Fruit fly (Drosophila melanogaster): ENCODE measurements around the gene CG4408.

The CG4408 gene

DNA sequence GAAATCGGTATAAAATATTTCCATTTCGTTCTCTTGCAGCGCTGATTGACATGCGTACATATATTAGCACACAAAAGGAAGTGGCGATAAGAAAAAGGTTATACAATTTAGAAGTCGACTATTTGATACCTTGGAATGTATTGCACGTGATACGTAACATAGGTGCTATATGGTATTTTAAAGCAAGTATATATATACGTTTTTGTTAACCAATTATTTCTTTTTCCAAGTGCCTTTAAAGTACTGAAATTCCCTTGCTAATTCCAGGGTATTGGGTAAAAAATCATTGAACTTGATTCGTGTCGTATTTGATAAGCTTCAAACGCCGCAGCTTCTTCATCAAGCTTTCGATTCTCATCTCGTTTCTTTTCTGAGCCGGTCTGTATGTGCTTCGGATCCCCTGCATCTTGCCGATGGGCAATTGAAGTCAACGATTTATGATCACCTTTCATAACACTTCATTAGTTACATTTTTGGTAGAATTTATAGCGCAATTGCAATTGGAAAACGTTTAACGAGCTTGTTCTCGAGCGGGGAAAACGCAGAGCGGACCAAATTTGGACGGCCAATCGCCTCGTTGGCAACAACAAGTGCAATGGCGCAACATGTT lies at the start of gene CG4408 (continued):
- TF ChIP-seq chif (GFP tag; optimal IDR thresholded peaks at IDR 0.05) (peak in 1 of 2 experiments; percentile 27), CG3995 (GFP tag; optimal IDR thresholded peaks at IDR 0.05) (no peak), CG7786 (GFP tag; optimal IDR thresholded peaks at IDR 0.05) (peak; percentile 38), Taf1 (GFP tag; IDR thresholded peaks at IDR 0.05) (no peak; the same call in 1 of the 2 replicates), esg (GFP tag; conservative IDR thresholded peaks at IDR 0.05) (0 out of 2 replicates have a peak, but pooled peaks have one; percentile 11), caup (GFP tag; optimal IDR thresholded peaks at IDR 0.05; ENCODE audit: severe bottlenecking) (peak; percentile 13), gro (GFP tag; optimal IDR thresholded peaks at IDR 0.05) (peak; percentile 46), CG2712 (tag; optimal IDR thresholded peaks at IDR 0.05) (peak; percentile 45), HmgD (GFP tag; optimal IDR thresholded peaks at IDR 0.05) (no peak), NK7.1 (GFP tag; optimal IDR thresholded peaks at IDR 0.05) (no peak), jigr1 (GFP tag; IDR thresholded peaks at IDR 0.05) (no peak), Nf-YC (tag; optimal IDR thresholded peaks at IDR 0.05) (no peak), ems (GFP tag; optimal IDR thresholded peaks at IDR 0.05) (no peak), mam (GFP tag; optimal IDR thresholded peaks at IDR 0.05) (peak; percentile 53), Ada2b (GFP tag; IDR thresholded peaks at IDR 0.05) (peak; percentile 68), Xrp1 (GFP tag; IDR thresholded peaks at IDR 0.05) (peak; percentile 60), sob (GFP tag; IDR thresholded peaks at IDR 0.05) (peak; percentile 61; the same call in 1 of the 2 replicates), HLH3B (GFP tag; IDR thresholded peaks at IDR 0.05) (0 out of 2 replicates have a peak, but pooled peaks have one; percentile 30), CG3281 (GFP tag; optimal IDR thresholded peaks at IDR 0.05) (peak; percentile 48), CG9215 (GFP tag; IDR thresholded peaks at IDR 0.05) (peak; percentile 35; the same call in 1 of the 2 replicates), CG3847 (GFP tag; IDR thresholded peaks at IDR 0.05) (peak; percentile 35; the same call in 1 of the 2 replicates), Bgb (GFP tag; IDR thresholded peaks at IDR 0.05; ENCODE audit: partially characterized antibody) (no peak), CG43689 (GFP tag; IDR thresholded peaks at IDR 0.05) (0 out of 2 replicates have a peak, but pooled peaks have one; percentile 13), CG8924 (tag; optimal IDR thresholded peaks at IDR 0.05) (peak; percentile 32), Med (GFP tag) (peak; percentile 84), CG15073 (GFP tag; optimal IDR thresholded peaks at IDR 0.05) (no peak), E2f1 (GFP tag; IDR thresholded peaks at IDR 0.05) (0 out of 2 replicates have a peak, but pooled peaks have one; percentile 16), trem (tag; optimal IDR thresholded peaks at IDR 0.05) (no peak), CG32532 (GFP tag; IDR thresholded peaks at IDR 0.05) (peak; percentile 67; the same call in 1 of the 2 replicates), shn (GFP tag; optimal IDR thresholded peaks at IDR 0.05) (no peak), CG14710 (tag; optimal IDR thresholded peaks at IDR 0.05) (peak; percentile 3), CG31365 (tag; optimal IDR thresholded peaks at IDR 0.05) (no peak), unpg (GFP tag; optimal IDR thresholded peaks at IDR 0.05) (peak; percentile 26), so (GFP tag; IDR thresholded peaks at IDR 0.05) (no peak), pan (optimal IDR thresholded peaks at IDR 0.05) (no peak), pan (GFP tag; optimal IDR thresholded peaks at IDR 0.05 in 1 of 2, IDR thresholded peaks at IDR 0.05 in 1 of 2) (peak in 1 of 2 experiments; percentile 52), fd96Cb (tag; optimal IDR thresholded peaks at IDR 0.05) (peak; percentile 48), Awh (GFP tag; IDR thresholded peaks at IDR 0.05) (0 out of 2 replicates have a peak, but pooled peaks have one; percentile 6), CG9932 (GFP tag; IDR thresholded peaks at IDR 0.05) (no peak), HLH4C (GFP tag; IDR thresholded peaks at IDR 0.05; ENCODE audit: partially characterized antibody) (no peak), oc (tag; optimal IDR thresholded peaks at IDR 0.05) (no peak), CG5245 (GFP tag; optimal IDR thresholded peaks at IDR 0.05) (peak; percentile 0), CG18599 (GFP tag; optimal IDR thresholded peaks at IDR 0.05) (peak; percentile 69), zfh2 (GFP tag; optimal IDR thresholded peaks at IDR 0.05) (peak; percentile 53), CG7357 (GFP tag; IDR thresholded peaks at IDR 0.05) (no peak; the same call in 2 of the 3 replicates), Xbp1 (GFP tag; optimal IDR thresholded peaks at IDR 0.05) (peak; percentile 10), mld (GFP tag; IDR thresholded peaks at IDR 0.05; ENCODE audit: partially characterized antibody) (no peak), onecut (GFP tag; IDR thresholded peaks at IDR 0.05) (0 out of 2 replicates have a peak, but pooled peaks have one; percentile 23), CG15269 (tag; optimal IDR thresholded peaks at IDR 0.05) (peak; percentile 40), CG10979 (tag; optimal IDR thresholded peaks at IDR 0.05) (peak; percentile 20)

All from whole organism, embryonic.